Fruit fly (Drosophila melanogaster): ENCODE data around the gene Pfdn1.
A peak's percentile ranks its signal among the peaks of the same experiment; 100 is the strongest.

Gene Pfdn1

dm6 chr2L:6088371-6089365 lies 19.8 kb downstream of the Pfdn1 start (continued):
- TF ChIP-seq CG7839 (tag; optimal IDR thresholded peaks at IDR 0.05) (peak; percentile 55), ems (GFP tag; optimal IDR thresholded peaks at IDR 0.05) (no peak), HLH4C (GFP tag; IDR thresholded peaks at IDR 0.05; ENCODE audit: partially characterized antibody) (peak; percentile 44; the same call in 1 of the 3 replicates), ttk (GFP tag; IDR thresholded peaks at IDR 0.05) (peak; percentile 18; the same call in 1 of the 2 replicates), insv (GFP tag; optimal IDR thresholded peaks at IDR 0.05) (peak in 1 of 2 experiments; percentile 73), CG6254 (GFP tag; optimal IDR thresholded peaks at IDR 0.05) (no peak), Myb (GFP tag; optimal IDR thresholded peaks at IDR 0.05) (peak; percentile 31), schlank (tag; optimal IDR thresholded peaks at IDR 0.05) (no peak), CG12659 (GFP tag; optimal IDR thresholded peaks at IDR 0.05) (peak; percentile 12), CG6765 (GFP tag; optimal IDR thresholded peaks at IDR 0.05) (peak; percentile 38), Dip3 (GFP tag; optimal IDR thresholded peaks at IDR 0.05) (no peak), jumu (GFP tag; optimal IDR thresholded peaks at IDR 0.05) (no peak), slou (GFP tag; optimal IDR thresholded peaks at IDR 0.05) (no peak), ash1 (GFP tag; optimal IDR thresholded peaks at IDR 0.05) (peak; percentile 58), CG3995 (GFP tag; optimal IDR thresholded peaks at IDR 0.05) (no peak), gro (GFP tag; optimal IDR thresholded peaks at IDR 0.05) (peak; percentile 55), CG1603 (tag; optimal IDR thresholded peaks at IDR 0.05) (peak; percentile 15), amos (GFP tag; IDR thresholded peaks at IDR 0.05; ENCODE audit: partially characterized antibody) (peak; percentile 42; the same call in 1 of the 2 replicates), CG1832 (GFP tag; optimal IDR thresholded peaks at IDR 0.05) (no peak), inv (GFP tag; IDR thresholded peaks at IDR 0.05; ENCODE audit: partially characterized antibody) (no peak), CG31388 (GFP tag; optimal IDR thresholded peaks at IDR 0.05) (no peak), sug (tag; optimal IDR thresholded peaks at IDR 0.05) (peak; percentile 79), CG11456 (GFP tag; IDR thresholded peaks at IDR 0.05) (no peak), Mad (GFP tag; optimal IDR thresholded peaks at IDR 0.05) (no peak), Dfd (GFP tag; optimal IDR thresholded peaks at IDR 0.05) (no peak), Pdp1 (GFP tag; optimal IDR thresholded peaks at IDR 0.05) (peak in 1 of 2 experiments; percentile 64), zen (tag; optimal IDR thresholded peaks at IDR 0.05) (peak; percentile 67), CG10959 (GFP tag; IDR thresholded peaks at IDR 0.05) (no peak), CTCF (GFP tag; optimal IDR thresholded peaks at IDR 0.05) (no peak), hb (GFP tag; IDR thresholded peaks at IDR 0.05; ENCODE audit: partially characterized antibody) (no peak), zfh1 (GFP tag; IDR thresholded peaks at IDR 0.05) (no peak), CG5953 (GFP tag; IDR thresholded peaks at IDR 0.05) (0 out of 2 replicates have a peak, but pooled peaks have one; percentile 20), grn (GFP tag; optimal IDR thresholded peaks at IDR 0.05) (peak; percentile 13), emc (GFP tag; optimal IDR thresholded peaks at IDR 0.05) (no peak), Lhr (GFP tag; optimal IDR thresholded peaks at IDR 0.05) (no peak), CG15269 (tag; optimal IDR thresholded peaks at IDR 0.05) (no peak), CG6813 (GFP tag; optimal IDR thresholded peaks at IDR 0.05) (peak; percentile 42), CG12071 (GFP tag; optimal IDR thresholded peaks at IDR 0.05) (no peak), CG10462 (GFP tag; optimal IDR thresholded peaks at IDR 0.05) (no peak), CG11695 (GFP tag; IDR thresholded peaks at IDR 0.05) (peak; percentile 53; the same call in 1 of the 3 replicates), lola (GFP tag; optimal IDR thresholded peaks at IDR 0.05) (peak in 1 of 3 experiments; percentile 2), vfl (GFP tag; optimal IDR thresholded peaks at IDR 0.05) (no peak), repo (GFP tag; optimal IDR thresholded peaks at IDR 0.05) (peak; percentile 40), Sry-β (GFP tag; optimal IDR thresholded peaks at IDR 0.05) (no peak), CG5180 (GFP tag; optimal IDR thresholded peaks at IDR 0.05) (peak; percentile 65), CG6854 (GFP tag; optimal IDR thresholded peaks at IDR 0.05) (no peak), dimm (GFP tag; IDR thresholded peaks at IDR 0.05) (no peak), chm (GFP tag; IDR thresholded peaks at IDR 0.05) (peak; percentile 70; the same call in 1 of the 2 replicates)

All from whole organism, embryonic.